Worm (Caenorhabditis elegans): Measurements from ENCODE around the gene F48F7.3.

F48F7.3 gene

ce11 chrX:13973769-13974168, 10.5 kb downstream of the F48F7.3 start:
- no peak for TF ChIP-seq ceh-9 (tag; optimal IDR thresholded peaks at IDR 0.05)
- TF ChIP-seq mml-1 (tag; optimal IDR thresholded peaks at IDR 0.05) = no peak
- peak; percentile 3 for TF ChIP-seq jun-1 (tag; optimal IDR thresholded peaks at IDR 0.05)
- TF ChIP-seq nhr-77 (tag; optimal IDR thresholded peaks at IDR 0.05) = no peak
- TF ChIP-seq lin-39 (tag; optimal IDR thresholded peaks at IDR 0.05) = peak; percentile 80
- TF ChIP-seq nhr-76 (tag; optimal IDR thresholded peaks at IDR 0.05) = no peak
- TF ChIP-seq aly-2 (tag; optimal IDR thresholded peaks at IDR 0.05) = no peak
- no peak for TF ChIP-seq elt-3 (tag; optimal IDR thresholded peaks at IDR 0.05)
- TF ChIP-seq ceh-16 (tag; optimal IDR thresholded peaks at IDR 0.05) = no peak
- TF ChIP-seq R02D3.7 (tag; optimal IDR thresholded peaks at IDR 0.05) = no peak
- no peak for TF ChIP-seq fos-1 (tag; optimal IDR thresholded peaks at IDR 0.05)
- TF ChIP-seq zag-1 (tag; optimal IDR thresholded peaks at IDR 0.05) = no peak
- no peak for TF ChIP-seq snpc-4 (tag; optimal IDR thresholded peaks at IDR 0.05)
- peak; percentile 12 for TF ChIP-seq skn-1 (tag; optimal IDR thresholded peaks at IDR 0.05)
- TF ChIP-seq mdl-1 (tag; optimal IDR thresholded peaks at IDR 0.05) = peak; percentile 4
- no peak for TF ChIP-seq nhr-28 (tag; optimal IDR thresholded peaks at IDR 0.05)
- no peak for TF ChIP-seq nhr-25 (tag; optimal IDR thresholded peaks at IDR 0.05)
- TF ChIP-seq pqm-1 (tag; optimal IDR thresholded peaks at IDR 0.05) = peak; percentile 10
- TF ChIP-seq nhr-12 (tag; optimal IDR thresholded peaks at IDR 0.05) = no peak
- TF ChIP-seq egl-5 (tag; optimal IDR thresholded peaks at IDR 0.05) = peak; percentile 19
- no peak for TF ChIP-seq nhr-11 (tag; optimal IDR thresholded peaks at IDR 0.05)
- TF ChIP-seq sea-2 (GFP tag; optimal IDR thresholded peaks at IDR 0.05) = no peak
- peak; percentile 13 for TF ChIP-seq elt-2 (tag; optimal IDR thresholded peaks at IDR 0.05)
- TF ChIP-seq eor-1 (tag; optimal IDR thresholded peaks at IDR 0.05) = no peak
- no peak for TF ChIP-seq nhr-23 (tag; optimal IDR thresholded peaks at IDR 0.05)
- TF ChIP-seq ceh-28 (tag; optimal IDR thresholded peaks at IDR 0.05) = no peak
- peak; percentile 74 for TF ChIP-seq nfya-1 (tag; optimal IDR thresholded peaks at IDR 0.05; ENCODE audit: insufficient read depth)
- TF ChIP-seq pha-4 (tag; optimal IDR thresholded peaks at IDR 0.05) = peak; percentile 23
- TF ChIP-seq egl-27 (tag; optimal IDR thresholded peaks at IDR 0.05) = no peak
- TF ChIP-seq unc-62 (GFP tag; optimal IDR thresholded peaks at IDR 0.05) = no peak
- no peak for TF ChIP-seq elt-1 (tag; optimal IDR thresholded peaks at IDR 0.05)
- no peak for TF ChIP-seq ZK546.5 (tag; optimal IDR thresholded peaks at IDR 0.05)
- no peak for TF ChIP-seq unc-39 (tag; optimal IDR thresholded peaks at IDR 0.05)
- TF ChIP-seq ceh-82 (tag; optimal IDR thresholded peaks at IDR 0.05) = no peak
- no peak for TF ChIP-seq lsy-12 (tag; optimal IDR thresholded peaks at IDR 0.05)
- TF ChIP-seq nhr-237 (tag; optimal IDR thresholded peaks at IDR 0.05) = no peak
- peak; percentile 46 for TF ChIP-seq lin-15B (tag; optimal IDR thresholded peaks at IDR 0.05)
- no peak for TF ChIP-seq ztf-4 (tag; optimal IDR thresholded peaks at IDR 0.05)
- no peak for TF ChIP-seq nhr-67 (tag; optimal IDR thresholded peaks at IDR 0.05)
- TF ChIP-seq fkh-10 (GFP tag; optimal IDR thresholded peaks at IDR 0.05) = peak; percentile 4
- TF ChIP-seq hmg-11 (tag; optimal IDR thresholded peaks at IDR 0.05) = peak; percentile 32
- no peak for TF ChIP-seq ztf-11 (tag; optimal IDR thresholded peaks at IDR 0.05)
- TF ChIP-seq nhr-43 (tag; optimal IDR thresholded peaks at IDR 0.05; ENCODE audit: poor library complexity, severe bottlenecking) = no peak
- no peak for TF ChIP-seq tbx-2 (tag; optimal IDR thresholded peaks at IDR 0.05)
- no peak for TF ChIP-seq fkh-2 (tag; optimal IDR thresholded peaks at IDR 0.05)
- no peak for TF ChIP-seq ama-1 (optimal IDR thresholded peaks at IDR 0.05)
- no peak for TF ChIP-seq daf-12 (tag; optimal IDR thresholded peaks at IDR 0.05)
